Worm (Caenorhabditis elegans): Measurements from ENCODE around the gene C07A9.12.

Gene C07A9.12

DNA sequence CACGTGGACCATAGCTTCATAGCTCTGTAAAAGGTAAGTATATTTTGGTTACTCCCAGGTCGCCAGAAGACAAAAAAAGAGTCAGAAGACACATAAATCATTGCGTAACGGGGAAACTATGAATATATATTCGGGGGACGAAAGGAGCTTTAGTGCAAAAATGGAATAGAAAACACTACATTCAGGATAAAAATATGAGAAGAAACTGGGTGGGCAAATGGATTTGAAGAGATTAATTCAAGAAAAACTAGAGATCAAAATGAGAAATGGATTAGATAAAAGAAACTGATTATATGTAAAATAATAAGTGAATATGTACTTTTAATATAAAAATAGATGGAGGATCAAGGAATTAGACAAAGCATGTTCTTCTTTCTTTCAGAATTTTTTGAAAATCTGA, at the start of gene C07A9.12:
Gene C07A9.12 (minus strand): TSS at position 101 of the 400 bp plus-strand sequence.
- peak; percentile 3 for TF ChIP-seq dsc-1 (tag; optimal IDR thresholded peaks at IDR 0.05)
- no peak for TF ChIP-seq C34B4.2 (tag; optimal IDR thresholded peaks at IDR 0.05)

- TF ChIP-seq pqm-1 (tag; optimal IDR thresholded peaks at IDR 0.05) (no peak), snu-23 (GFP tag; optimal IDR thresholded peaks at IDR 0.05) (peak; percentile 13), ceh-82 (tag; optimal IDR thresholded peaks at IDR 0.05) (peak in 1 of 3 experiments; percentile 30), pag-3 (tag; optimal IDR thresholded peaks at IDR 0.05; ENCODE audit: borderline replicate concordance, insufficient read depth) (no peak), nhr-19 (GFP tag; conservative IDR thresholded peaks at IDR 0.05) (no peak), C04F5.9 (tag; optimal IDR thresholded peaks at IDR 0.05) (no peak), nhr-12 (tag; optimal IDR thresholded peaks at IDR 0.05) (no peak), unc-130 (tag; optimal IDR thresholded peaks at IDR 0.05) (no peak), mab-9 (GFP tag; IDR thresholded peaks at IDR 0.05) (no peak), efl-3 (GFP tag; optimal IDR thresholded peaks at IDR 0.05) (no peak), mep-1 (tag; optimal IDR thresholded peaks at IDR 0.05) (no peak), ama-1 (optimal IDR thresholded peaks at IDR 0.05) (no peak), lsy-2 (tag; optimal IDR thresholded peaks at IDR 0.05) (peak in 1 of 2 experiments; percentile 16), lin-13 (GFP tag; optimal IDR thresholded peaks at IDR 0.05) (no peak), vab-15 (tag; optimal IDR thresholded peaks at IDR 0.05) (no peak), lin-14 (GFP tag; optimal IDR thresholded peaks at IDR 0.05) (peak; percentile 53), efl-1 (optimal IDR thresholded peaks at IDR 0.05) (peak in 1 of 2 experiments; percentile 5), efl-1 (GFP tag; optimal IDR thresholded peaks at IDR 0.05 in 1 of 2) (no peak), nhr-71 (tag; optimal IDR thresholded peaks at IDR 0.05) (no peak), sup-37 (GFP tag; optimal IDR thresholded peaks at IDR 0.05) (no peak), irx-1 (tag; optimal IDR thresholded peaks at IDR 0.05) (no peak), tlp-1 (tag; optimal IDR thresholded peaks at IDR 0.05) (no peak)
Observed at ce11 chrIII:9776323-9776722, 49.0 kb upstream of the C07A9.12 start, which contains the start of gene usp-46. Gene usp-46, plus strand, starts transcription at chrIII:9776623.

ce11 chrIII:9775916-9776315, 48.6 kb upstream of the C07A9.12 start:
- TF ChIP-seq nhr-84 (tag; optimal IDR thresholded peaks at IDR 0.05): no peak
- peak; percentile 9 for TF ChIP-seq rnt-1 (tag; optimal IDR thresholded peaks at IDR 0.05)
- no peak for TF ChIP-seq unc-62 (GFP tag; optimal IDR thresholded peaks at IDR 0.05)
- TF ChIP-seq fkh-4 (tag; optimal IDR thresholded peaks at IDR 0.05; ENCODE audit: borderline replicate concordance): no peak
- peak; percentile 10 for TF ChIP-seq nhr-71 (tag; optimal IDR thresholded peaks at IDR 0.05)
- peak; percentile 5 for TF ChIP-seq lir-3 (tag; optimal IDR thresholded peaks at IDR 0.05; ENCODE audit: poor library complexity)
- peak in 1 of 2 experiments; percentile 81 for TF ChIP-seq efl-1 (optimal IDR thresholded peaks at IDR 0.05)
- peak; percentile 73 to 98 for TF ChIP-seq efl-1 (GFP tag; optimal IDR thresholded peaks at IDR 0.05 in 1 of 2)
- TF ChIP-seq lin-35 (GFP tag; optimal IDR thresholded peaks at IDR 0.05): peak; percentile 59 to 90
- no peak for TF ChIP-seq tlp-1 (tag; optimal IDR thresholded peaks at IDR 0.05)
- TF ChIP-seq lsy-2 (tag; optimal IDR thresholded peaks at IDR 0.05): peak in 1 of 2 experiments; percentile 27
- peak; percentile 53 to 78 (median 66) for TF ChIP-seq dpl-1 (GFP tag; optimal IDR thresholded peaks at IDR 0.05)
- no peak for TF ChIP-seq aha-1 (tag; optimal IDR thresholded peaks at IDR 0.05)
- TF ChIP-seq aly-2 (tag; optimal IDR thresholded peaks at IDR 0.05): no peak
- no peak for TF ChIP-seq ceh-88 (GFP tag; IDR thresholded peaks at IDR 0.05)

DNA sequence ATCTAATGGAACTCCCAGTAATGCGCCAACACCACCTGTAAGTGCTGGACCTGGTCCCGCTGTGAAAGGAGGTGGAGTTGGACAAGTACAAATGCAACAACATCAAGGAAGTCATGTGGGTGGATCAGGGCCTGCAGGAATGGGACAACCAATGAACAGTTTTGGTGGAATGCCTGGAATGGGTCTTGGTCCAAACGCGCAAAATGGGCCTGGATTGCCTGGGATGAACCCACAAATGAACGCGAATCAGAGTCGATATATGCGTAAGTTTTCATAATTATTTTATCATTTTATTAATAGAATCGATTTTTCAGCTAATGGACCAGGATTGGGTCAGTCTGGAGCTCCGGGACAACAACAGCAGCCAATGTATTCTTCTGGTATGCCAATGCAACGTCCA, 45.1 kb upstream of the C07A9.12 start:
- TF ChIP-seq efl-1 (optimal IDR thresholded peaks at IDR 0.05) (no peak), efl-1 (GFP tag; optimal IDR thresholded peaks at IDR 0.05 in 1 of 2) (peak in 1 of 2 experiments; percentile 90), ces-1 (GFP tag; optimal IDR thresholded peaks at IDR 0.05) (no peak)

ce11 chrIII:9770590-9770989, 43.3 kb upstream of the C07A9.12 start:
- TF ChIP-seq grh-1 (GFP tag; IDR thresholded peaks at IDR 0.05): no peak
- TF ChIP-seq isw-1 (GFP tag; IDR thresholded peaks at IDR 0.05): no peak
- no peak for TF ChIP-seq unc-86 (tag; optimal IDR thresholded peaks at IDR 0.05)
- TF ChIP-seq zag-1 (tag; optimal IDR thresholded peaks at IDR 0.05): no peak
- TF ChIP-seq alr-1 (tag; optimal IDR thresholded peaks at IDR 0.05; ENCODE audit: borderline replicate concordance): no peak
- TF ChIP-seq lir-3 (tag; optimal IDR thresholded peaks at IDR 0.05; ENCODE audit: poor library complexity): no peak
- no peak for TF ChIP-seq nhr-237 (tag; optimal IDR thresholded peaks at IDR 0.05)
- no peak for TF ChIP-seq C34B4.2 (tag; optimal IDR thresholded peaks at IDR 0.05)
- TF ChIP-seq nhr-20 (tag; optimal IDR thresholded peaks at IDR 0.05): no peak
- TF ChIP-seq nhr-12 (tag; optimal IDR thresholded peaks at IDR 0.05): no peak
- no peak for TF ChIP-seq fkh-4 (tag; optimal IDR thresholded peaks at IDR 0.05; ENCODE audit: borderline replicate concordance)
